Fruit fly (Drosophila melanogaster) whole organism: ENCODE data around the gene rdgC.

ENCODE experiments used
- CG8478 ChIP-seq: fragments of >200 bp; optimal IDR thresholded peaks from 2 replicates; lab custom pipeline; 2018; ENCODE audit warnings: inconsistent platforms
- Dll ChIP-seq: fragments of >200 bp; optimal IDR thresholded peaks from 2 replicates; lab custom pipeline; 2017
- EcR ChIP-seq, 2 experiments: fragments of >200 bp; optimal IDR thresholded peaks; 2 replicates each; lab custom pipeline; 2017; ENCODE audit warnings: missing biosample characterization in 2 of 2, missing genetic modification characterization in 2 of 2, missing genetic modification reagents in 2 of 2
- pan ChIP-seq: fragments of >200 bp; optimal IDR thresholded peaks from 2 replicates; lab custom pipeline; 2017
- psq ChIP-seq: fragments of >200 bp; optimal IDR thresholded peaks from 2 replicates; lab custom pipeline; 2017
- usp ChIP-seq: fragments of >200 bp; optimal IDR thresholded peaks from 2 replicates; lab custom pipeline; 2017; ENCODE audit warnings: missing biosample characterization, missing genetic modification characterization, mixed read lengths

dm6 chr3L:20199569-20200247, 48.2 kb upstream of the rdgC start, which contains the start of gene CG42833:
- TF ChIP-seq pan (lab: Kevin White, UChicago) (no peak), Dll (lab: Kevin White, UChicago) (no peak), psq (lab: Kevin White, UChicago) (no peak), CG8478 (lab: Kevin White, UChicago) (no peak), EcR (GFP tag; optimal IDR thresholded peaks at IDR 0.05; lab: Kevin White, UChicago) (no peak), usp (no peak)
